Fruit fly (Drosophila melanogaster) whole organism, embryonic: ENCODE data around the gene zetaCOP.

Experiments used
- Abd-B ChIP-seq: fragments of 200-800 bp; sonication (Bioruptor generic); optimal IDR thresholded peaks from 2 replicates; lab custom pipeline; 2018; ENCODE audit warnings: missing biosample characterization, mild to moderate bottlenecking, missing genetic modification characterization, moderate library complexity
- CG10274 ChIP-seq: fragments of 200-800 bp; sonication (Bioruptor generic); optimal IDR thresholded peaks from 3 replicates; lab custom pipeline; 2017; ENCODE audit warnings: missing biosample characterization, mild to moderate bottlenecking, missing genetic modification characterization
- CG11504 ChIP-seq: fragments of 200-800 bp; sonication (Bioruptor generic); optimal IDR thresholded peaks from 3 replicates; lab custom pipeline; 2019; ENCODE audit warnings: missing biosample characterization, mild to moderate bottlenecking, missing genetic modification characterization, moderate library complexity
- CG12104 ChIP-seq: fragments of 200-800 bp; sonication (Bioruptor generic); optimal IDR thresholded peaks from 3 replicates; lab custom pipeline; 2016; ENCODE audit warnings: missing biosample characterization, missing genetic modification characterization
- CG12769 ChIP-seq: fragments of 200-800 bp; sonication (Bioruptor generic); optimal IDR thresholded peaks from 2 replicates; lab custom pipeline; 2019; ENCODE audit warnings: missing biosample characterization, mild to moderate bottlenecking, missing genetic modification characterization, moderate library complexity
- CG12942 ChIP-seq: fragments of 200-800 bp; sonication (Bioruptor generic); optimal IDR thresholded peaks from 3 replicates; lab custom pipeline; 2016; ENCODE audit warnings: missing biosample characterization, missing genetic modification characterization
- CG14014 ChIP-seq: fragments of 200-800 bp; sonication (Bioruptor generic); IDR thresholded peaks from 2 replicates; pipeline ENCODE4 v1.3.6; 2022; ENCODE audit warnings: missing biosample characterization, missing genetic modification characterization
- CG15073 ChIP-seq: fragments of 200-800 bp; sonication (Bioruptor generic); optimal IDR thresholded peaks from 2 replicates; lab custom pipeline; 2016; ENCODE audit warnings: missing biosample characterization, missing genetic modification characterization
- CG17186 ChIP-seq: fragments of 200-800 bp; sonication (Bioruptor generic); optimal IDR thresholded peaks from 3 replicates; lab custom pipeline; 2017; ENCODE audit warnings: missing biosample characterization, missing genetic modification reagents, missing genetic modification characterization
- CG17612 ChIP-seq: fragments of 200-800 bp; sonication (Bioruptor generic); IDR thresholded peaks from 2 replicates; pipeline ENCODE4 v1.3.6; 2022; ENCODE audit warnings: missing biosample characterization, missing genetic modification characterization
- CG17912 ChIP-seq: fragments of 200-800 bp; sonication (Bioruptor generic); optimal IDR thresholded peaks from 2 replicates; lab custom pipeline; 2018; ENCODE audit warnings: missing biosample characterization, mild to moderate bottlenecking, missing genetic modification characterization
- CG3407 ChIP-seq: fragments of 200-800 bp; sonication (Bioruptor generic); optimal IDR thresholded peaks from 2 replicates; lab custom pipeline; 2018; ENCODE audit warnings: missing biosample characterization, mild to moderate bottlenecking, missing genetic modification characterization
- CG6272 ChIP-seq: fragments of 200-800 bp; sonication (Bioruptor generic); IDR thresholded peaks from 2 replicates; pipeline ENCODE4 v1.3.6; 2022; ENCODE audit warnings: missing biosample characterization, missing genetic modification characterization
- CG6689 ChIP-seq: fragments of 200-800 bp; sonication (Bioruptor generic); IDR thresholded peaks from 2 replicates; pipeline ENCODE4 v1.3.6; 2022; ENCODE audit warnings: missing biosample characterization, missing genetic modification characterization
- CG7357 ChIP-seq: fragments of 200-800 bp; sonication (Bioruptor generic); IDR thresholded peaks from 3 replicates; pipeline ENCODE4 v1.3.6; 2022; ENCODE audit warnings: missing biosample characterization, missing genetic modification characterization
- CG8765 ChIP-seq: fragments of 200-800 bp; sonication (Bioruptor generic); IDR thresholded peaks from 2 replicates; pipeline ENCODE4 v1.3.6; 2022; ENCODE audit warnings: missing biosample characterization, missing genetic modification characterization
- CHES-1-like ChIP-seq: fragments of 200-800 bp; sonication (Bioruptor generic); optimal IDR thresholded peaks from 2 replicates; lab custom pipeline; 2016; ENCODE audit warnings: missing biosample characterization, missing genetic modification characterization
- CoRest ChIP-seq: fragments of 200-800 bp; sonication (Bioruptor generic); optimal IDR thresholded peaks from 3 replicates; lab custom pipeline; 2018; ENCODE audit warnings: missing biosample characterization, mild to moderate bottlenecking, missing genetic modification characterization, moderate library complexity
- Dek ChIP-seq: fragments of 200-800 bp; sonication (Bioruptor generic); optimal IDR thresholded peaks from 3 replicates; lab custom pipeline; 2019; ENCODE audit warnings: missing biosample characterization, mild to moderate bottlenecking, missing genetic modification characterization, moderate library complexity
- Dip3 ChIP-seq: fragments of 200-800 bp; sonication (Bioruptor generic); optimal IDR thresholded peaks from 3 replicates; lab custom pipeline; 2016; ENCODE audit warnings: missing biosample characterization, missing genetic modification characterization
- Dp ChIP-seq: fragments of 200-800 bp; sonication (Bioruptor generic); optimal IDR thresholded peaks from 2 replicates; lab custom pipeline; 2018; ENCODE audit warnings: missing biosample characterization, mild to moderate bottlenecking, missing genetic modification characterization, moderate library complexity
- Fer2 ChIP-seq: fragments of 200-800 bp; sonication (Bioruptor generic); optimal IDR thresholded peaks from 2 replicates; lab custom pipeline; 2018; ENCODE audit warnings: missing biosample characterization, mild to moderate bottlenecking, missing genetic modification characterization, moderate library complexity
- Hr3 ChIP-seq: fragments of 200-800 bp; sonication (Bioruptor generic); optimal IDR thresholded peaks from 3 replicates; lab custom pipeline; 2016; ENCODE audit warnings: missing biosample characterization, missing genetic modification characterization
- Lpt ChIP-seq: fragments of >200 bp; optimal IDR thresholded peaks from 2 replicates; lab custom pipeline; 2018; ENCODE audit warnings: missing biosample characterization, missing genetic modification characterization
- NFAT ChIP-seq: fragments of 200-800 bp; sonication (Bioruptor generic); IDR thresholded peaks from 2 replicates; pipeline ENCODE4 v1.3.6; 2022; ENCODE audit warnings: missing biosample characterization, missing genetic modification characterization
- Ravus ChIP-seq: fragments of 200-800 bp; sonication (Bioruptor generic); IDR thresholded peaks from 2 replicates; pipeline ENCODE4 v1.3.6; 2022; ENCODE audit warnings: missing biosample characterization, missing genetic modification characterization
- Xrp1 ChIP-seq: fragments of 200-800 bp; sonication (Bioruptor generic); IDR thresholded peaks from 2 replicates; pipeline ENCODE4 v1.3.6; 2022; ENCODE audit warnings: missing biosample characterization, missing genetic modification characterization
- ase ChIP-seq: fragments of 200-800 bp; sonication (Bioruptor generic); IDR thresholded peaks from 3 replicates; pipeline ENCODE4 v1.3.6; 2022; ENCODE audit warnings: missing biosample characterization, missing genetic modification characterization
- az2 ChIP-seq: fragments of 200-800 bp; sonication (Bioruptor generic); optimal IDR thresholded peaks from 3 replicates; lab custom pipeline; 2016; ENCODE audit warnings: missing biosample characterization, missing genetic modification characterization
- bab2 ChIP-seq: fragments of 200-800 bp; sonication (Bioruptor generic); optimal IDR thresholded peaks from 2 replicates; lab custom pipeline; 2016; ENCODE audit warnings: missing biosample characterization, missing genetic modification characterization
- br ChIP-seq: fragments of >200 bp; optimal IDR thresholded peaks from 2 replicates; lab custom pipeline; 2017
- caup ChIP-seq: fragments of 200-800 bp; sonication (Bioruptor generic); optimal IDR thresholded peaks from 3 replicates; lab custom pipeline; 2017; ENCODE audit warnings: missing biosample characterization, mild to moderate bottlenecking, missing genetic modification characterization, moderate library complexity; ENCODE audit not compliant: severe bottlenecking
- dmrt11E ChIP-seq: fragments of 200-800 bp; sonication (Bioruptor generic); optimal IDR thresholded peaks from 3 replicates; lab custom pipeline; 2018; ENCODE audit warnings: missing biosample characterization, mild to moderate bottlenecking, missing genetic modification characterization, moderate library complexity
- esg ChIP-seq: fragments of 200-800 bp; sonication (Bioruptor generic); conservative IDR thresholded peaks from 2 replicates; pipeline ENCODE4 v1.3.6; 2022; ENCODE audit warnings: missing biosample characterization, missing genetic modification characterization
- gsb ChIP-seq: fragments of 200-800 bp; sonication (Bioruptor generic); IDR thresholded peaks from 2 replicates; pipeline ENCODE4 v1.3.6; 2022; ENCODE audit warnings: missing biosample characterization, missing genetic modification characterization
- hkb ChIP-seq, 2 experiments: fragments of 200-800 bp in 1 of 2; fragments of >200 bp in 1 of 2; sonication (Bioruptor generic) in 1 of 2; IDR thresholded peaks in 1 of 2; optimal IDR thresholded peaks in 1 of 2; 2 replicates each; pipeline versions ENCODE4 v1.3.6 to Lab custom; 2017 to 2022; ENCODE audit warnings: missing biosample characterization in 1 of 2, missing genetic modification characterization in 1 of 2
- kay ChIP-seq: fragments of 200-800 bp; sonication (Bioruptor generic); optimal IDR thresholded peaks from 2 replicates; lab custom pipeline; 2016; ENCODE audit warnings: missing biosample characterization, missing genetic modification characterization
- nerfin-2 ChIP-seq: fragments of 200-800 bp; sonication (Bioruptor generic); IDR thresholded peaks from 2 replicates; pipeline ENCODE4 v1.3.6; 2022; ENCODE audit warnings: missing biosample characterization, missing genetic modification characterization; ENCODE audit not compliant: partially characterized antibody
- otp ChIP-seq: fragments of 200-800 bp; sonication (Bioruptor generic); IDR thresholded peaks from 3 replicates; pipeline ENCODE4, ENCODE4 v1.3.6; 2022; ENCODE audit warnings: missing biosample characterization, missing genetic modification characterization
- p53 ChIP-seq: fragments of 200-800 bp; sonication (Bioruptor generic); optimal IDR thresholded peaks from 2 replicates; lab custom pipeline; 2016; ENCODE audit warnings: missing biosample characterization, missing genetic modification characterization
- peb ChIP-seq: fragments of 200-800 bp; sonication (Bioruptor generic); IDR thresholded peaks from 2 replicates; pipeline ENCODE4 v1.3.6; 2022; ENCODE audit warnings: missing biosample characterization, missing genetic modification characterization
- pho ChIP-seq: fragments of 200-800 bp; sonication (Bioruptor generic); optimal IDR thresholded peaks from 2 replicates; lab custom pipeline; 2016; ENCODE audit warnings: missing biosample characterization, missing genetic modification characterization
- prd ChIP-seq, 3 experiments: fragments of >200 bp in 2 of 3; fragments of 200-800 bp in 1 of 3; sonication (Bioruptor generic) in 1 of 3; optimal IDR thresholded peaks in 2 of 3; IDR thresholded peaks in 1 of 3; 2 replicates in 2 of 3; 3 replicates in 1 of 3; pipeline versions ENCODE4 v1.3.6 to Lab custom; 2017 to 2022; ENCODE audit warnings: missing biosample characterization in 1 of 3, missing genetic modification characterization in 1 of 3
- row ChIP-seq: fragments of 200-800 bp; sonication (Bioruptor generic); IDR thresholded peaks from 3 replicates; pipeline ENCODE4 v1.3.6; 2022; ENCODE audit warnings: missing biosample characterization, missing genetic modification characterization
- sd ChIP-seq: fragments of 200-800 bp; sonication (Bioruptor generic); optimal IDR thresholded peaks from 3 replicates; lab custom pipeline; 2018; ENCODE audit warnings: missing biosample characterization, mild to moderate bottlenecking, missing genetic modification characterization, moderate library complexity
- sr ChIP-seq: fragments of 200-800 bp; sonication (Bioruptor generic); IDR thresholded peaks from 3 replicates; pipeline ENCODE4 v1.3.6; 2022; ENCODE audit warnings: missing biosample characterization, missing genetic modification characterization
- tna ChIP-seq: fragments of 200-800 bp; sonication (Bioruptor generic); IDR thresholded peaks from 2 replicates; pipeline ENCODE4 v1.3.6; 2022; ENCODE audit warnings: missing biosample characterization, missing genetic modification characterization; ENCODE audit not compliant: partially characterized antibody
- twi ChIP-seq: fragments of 200-800 bp; optimal IDR thresholded peaks from 2 replicates; lab custom pipeline; 2019; ENCODE audit warnings: missing biosample characterization, mild to moderate bottlenecking, missing genetic modification characterization, moderate library complexity
- unc-4 ChIP-seq: fragments of 200-800 bp; sonication (Bioruptor generic); IDR thresholded peaks from 2 replicates; pipeline ENCODE4 v1.3.6; 2022; ENCODE audit warnings: missing biosample characterization, missing genetic modification characterization; ENCODE audit not compliant: partially characterized antibody
- wor ChIP-seq: fragments of 200-800 bp; sonication (Bioruptor generic); IDR thresholded peaks from 2 replicates; pipeline ENCODE4 v1.3.6; 2022; ENCODE audit warnings: missing biosample characterization, missing genetic modification characterization
- zf30C ChIP-seq: fragments of 200-800 bp; sonication (Bioruptor generic); optimal IDR thresholded peaks from 3 replicates; lab custom pipeline; 2018; ENCODE audit warnings: missing biosample characterization, mild to moderate bottlenecking, missing genetic modification characterization

Gene zetaCOP

dm6 chr3L:16657014-16657413 is 16.3 kb downstream of the zetaCOP start (continued):
- TF ChIP-seq CG11504 (tag; lab: Kevin White, UChicago) (peak; percentile 69), Dek (tag; lab: Kevin White, UChicago) (no peak), CG6689 (GFP tag; lab: Robert Waterston, UW) (peak; percentile 49; the same call in 1 of the 2 replicates), row (GFP tag; lab: Robert Waterston, UW) (peak; percentile 48), CG12769 (tag; lab: Kevin White, UChicago) (no peak), sd (tag; lab: Kevin White, UChicago) (peak; percentile 15), CG14014 (GFP tag; lab: Robert Waterston, UW) (no peak), CHES-1-like (GFP tag; lab: Kevin White, UChicago) (no peak), Dp (GFP tag; lab: Kevin White, UChicago) (no peak), Abd-B (GFP tag; lab: Kevin White, UChicago) (peak; percentile 16), Fer2 (tag; lab: Kevin White, UChicago) (no peak), zf30C (no peak), CG3407 (GFP tag; lab: Kevin White, UChicago) (no peak), CG17912 (GFP tag; lab: Kevin White, UChicago) (no peak), Dip3 (no peak), CG12942 (GFP tag; lab: Kevin White, UChicago) (no peak), unc-4 (GFP tag; lab: Robert Waterston, UW) (no peak), esg (no peak), dmrt11E (tag; lab: Kevin White, UChicago) (no peak), Hr3 (GFP tag; lab: Kevin White, UChicago) (no peak), Xrp1 (GFP tag; lab: Robert Waterston, UW) (0 out of 2 replicates have a peak, but pooled peaks have one; percentile 25), tna (no peak), kay (GFP tag; lab: Kevin White, UChicago) (no peak), Ravus (GFP tag; lab: Robert Waterston, UW) (no peak), CG17612 (GFP tag; lab: Robert Waterston, UW) (no peak), CG7357 (GFP tag; lab: Robert Waterston, UW) (no peak), otp (GFP tag; lab: Robert Waterston, UW) (no peak), sr (GFP tag; lab: Robert Waterston, UW) (no peak), prd (optimal IDR thresholded peaks at IDR 0.05; lab: Kevin White, UChicago) (no peak), prd (GFP tag; IDR thresholded peaks at IDR 0.05; lab: Robert Waterston, UW) (peak; percentile 48; the same call in 2 of the 3 replicates), CG17186 (no peak), peb (no peak), wor (GFP tag; lab: Robert Waterston, UW) (no peak), ase (no peak), caup (GFP tag; lab: Kevin White, UChicago) (no peak), twi (tag; lab: Kevin White, UChicago) (no peak), CG8765 (GFP tag; lab: Robert Waterston, UW) (no peak), CG15073 (no peak), Lpt (no peak), hkb (optimal IDR thresholded peaks at IDR 0.05; lab: Kevin White, UChicago) (no peak), hkb (GFP tag; IDR thresholded peaks at IDR 0.05; lab: Robert Waterston, UW) (0 out of 2 replicates have a peak, but pooled peaks have one; percentile 10), pho (no peak), br (no peak), bab2 (GFP tag; lab: Kevin White, UChicago) (peak; percentile 10), NFAT (GFP tag; lab: Robert Waterston, UW) (no peak), CG10274 (GFP tag; lab: Kevin White, UChicago) (no peak), gsb (GFP tag; lab: Robert Waterston, UW) (no peak), nerfin-2 (GFP tag; lab: Robert Waterston, UW) (no peak), CG12104 (no peak), az2 (GFP tag; lab: Kevin White, UChicago) (no peak), p53 (GFP tag; lab: Kevin White, UChicago) (no peak), CoRest (peak; percentile 53), CG6272 (GFP tag; lab: Robert Waterston, UW) (no peak)
